Worm (Caenorhabditis elegans) whole organism, early embryonic: ENCODE measurements around the gene Y39B6A.9.

Experiments
- B0310.2 ChIP-seq: sonication (generic microtip); optimal IDR thresholded peaks from 2 replicates; lab custom pipeline; 2016; ENCODE audit warnings: mild to moderate bottlenecking, missing genetic modification characterization, missing compliant biosample characterization
- F13C5.2 ChIP-seq: sonication (generic microtip); optimal IDR thresholded peaks from 2 replicates; lab custom pipeline; 2017; ENCODE audit warnings: mild to moderate bottlenecking, missing genetic modification characterization, inconsistent platforms, missing compliant biosample characterization
- aly-1 ChIP-seq: sonication (generic microtip); optimal IDR thresholded peaks from 2 replicates; lab custom pipeline; 2016; ENCODE audit warnings: missing genetic modification characterization, missing compliant biosample characterization
- ama-1 ChIP-seq: fragments of 150-350 bp; optimal IDR thresholded peaks from 2 replicates; lab custom pipeline; 2014
- ceh-13 ChIP-seq: fragments of 200-800 bp; sonication (Bioruptor generic); optimal IDR thresholded peaks from 2 replicates; lab custom pipeline; 2018; ENCODE audit warnings: mild to moderate bottlenecking, missing genetic modification characterization, missing compliant biosample characterization
- ceh-36 ChIP-seq: sonication (generic microtip); optimal IDR thresholded peaks from 2 replicates; lab custom pipeline; 2016; ENCODE audit warnings: missing genetic modification characterization, inconsistent platforms, missing compliant biosample characterization
- ets-7 ChIP-seq: sonication (generic microtip); optimal IDR thresholded peaks from 2 replicates; lab custom pipeline; 2016; ENCODE audit warnings: missing genotype, missing genetic modification characterization, missing compliant biosample characterization
- flt-1 ChIP-seq: fragments of 200-800 bp; sonication (Bioruptor generic); IDR thresholded peaks from 2 replicates; pipeline ENCODE4 v1.3.6; 2022; ENCODE audit warnings: missing genetic modification characterization, missing compliant biosample characterization
- hmbx-1 ChIP-seq: sonication (generic microtip); optimal IDR thresholded peaks from 2 replicates; lab custom pipeline; 2016; ENCODE audit warnings: mild to moderate bottlenecking, missing genetic modification characterization, missing compliant biosample characterization
- hmg-4 ChIP-seq: fragments of 200-800 bp; sonication (Bioruptor generic); optimal IDR thresholded peaks from 2 replicates; lab custom pipeline; 2018; ENCODE audit warnings: mild to moderate bottlenecking, missing genetic modification characterization, missing compliant biosample characterization
- hnd-1 ChIP-seq: sonication (generic microtip); optimal IDR thresholded peaks from 2 replicates; lab custom pipeline; 2016; ENCODE audit warnings: missing genetic modification characterization, missing compliant biosample characterization
- pes-1 ChIP-seq: fragments of 200-800 bp; sonication (Bioruptor generic); IDR thresholded peaks from 2 replicates; pipeline ENCODE4 v1.3.6; 2022; ENCODE audit warnings: missing genetic modification reagents, missing genetic modification characterization, missing compliant biosample characterization
- scrt-1 ChIP-seq: fragments of 200-800 bp; sonication (Bioruptor generic); IDR thresholded peaks from 2 replicates; pipeline ENCODE4 v1.3.6; 2022; ENCODE audit warnings: missing genetic modification characterization, missing compliant biosample characterization
- sea-1 ChIP-seq: fragments of 200-800 bp; sonication (Bioruptor generic); conservative IDR thresholded peaks from 2 replicates; pipeline ENCODE4 v1.3.6; 2022; ENCODE audit warnings: missing genetic modification characterization, missing compliant biosample characterization
- tbx-11 ChIP-seq: fragments of 200-800 bp; sonication (Bioruptor generic); IDR thresholded peaks from 2 replicates; pipeline ENCODE4 v1.3.6; 2022; ENCODE audit warnings: missing genetic modification characterization, missing compliant biosample characterization
- tbx-37 ChIP-seq: fragments of 200-800 bp; sonication (Bioruptor generic); conservative IDR thresholded peaks from 2 replicates; pipeline ENCODE4 v1.3.6; 2022; ENCODE audit warnings: missing genetic modification reagents, missing genetic modification characterization, missing compliant biosample characterization
- tra-4 ChIP-seq: sonication (generic microtip); optimal IDR thresholded peaks from 2 replicates; lab custom pipeline; 2017; ENCODE audit warnings: missing genetic modification characterization, missing compliant biosample characterization

Y39B6A.9 gene

DNA sequence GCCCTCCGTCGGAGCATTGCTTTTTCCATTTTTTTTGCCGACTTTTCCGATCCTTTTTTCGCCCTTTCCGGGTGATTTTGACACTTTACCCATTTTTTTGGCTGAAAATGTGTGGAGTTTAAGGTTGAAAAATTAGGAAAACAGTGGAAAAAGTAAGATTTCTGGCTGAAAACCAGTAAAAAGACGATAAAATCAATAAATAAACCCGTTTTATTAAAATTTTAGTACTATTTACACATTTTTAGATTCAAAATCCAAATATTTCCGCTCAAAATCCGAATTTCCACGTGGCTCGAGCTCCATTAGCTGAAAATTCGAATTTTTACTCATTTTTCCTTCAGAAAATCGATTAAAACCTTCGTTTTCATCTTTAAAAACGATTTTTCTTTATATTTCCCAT lies 18.0 kb upstream of the Y39B6A.9 start, which contains the start of gene pro-3:
Gene pro-3, minus strand, starts transcription at position 101 of the 400 bp plus-strand sequence.
- no peak for TF ChIP-seq hmbx-1 (tag; lab: Kevin White, UChicago)
- TF ChIP-seq ceh-36 = no peak
- TF ChIP-seq F13C5.2 = no peak
- no peak for TF ChIP-seq aly-1 (tag; lab: Kevin White, UChicago)
- TF ChIP-seq ceh-13 (GFP tag; lab: Kevin White, UChicago) = no peak
- TF ChIP-seq sea-1 (GFP tag; lab: Robert Waterston, UW) = no peak
- no peak for TF ChIP-seq hmg-4 (GFP tag; lab: Kevin White, UChicago)
- no peak for TF ChIP-seq scrt-1
- no peak for TF ChIP-seq ets-7 (tag; lab: Kevin White, UChicago)
- TF ChIP-seq tra-4 (tag; lab: Kevin White, UChicago) = no peak
- TF ChIP-seq ama-1 = no peak

DNA sequence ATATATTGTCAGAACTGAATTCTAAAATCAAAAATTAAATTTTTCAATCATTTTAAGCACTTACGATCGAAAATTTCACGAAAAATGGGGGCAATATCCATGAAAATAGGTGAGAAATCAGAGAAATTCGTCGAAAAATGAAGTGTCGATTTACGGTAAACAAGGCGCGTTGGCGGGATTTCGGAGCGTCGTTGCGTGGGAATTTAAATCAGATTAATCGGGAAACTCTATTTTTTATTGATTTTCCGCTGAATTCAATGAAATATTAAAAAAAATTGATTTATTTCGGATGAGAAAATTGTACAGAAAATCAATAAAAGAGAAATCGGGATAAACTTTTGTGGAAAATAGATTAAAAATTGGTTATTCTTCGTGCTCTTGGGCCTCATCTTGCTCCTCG lies 17.0 kb upstream of the Y39B6A.9 start, which contains the start of gene Y39B6A.13:
Gene Y39B6A.13, minus strand, starts transcription at position 166 of the 400 bp plus-strand sequence.
- no peak for TF ChIP-seq aly-1 (tag; lab: Kevin White, UChicago)
- TF ChIP-seq tbx-37 = no peak

DNA sequence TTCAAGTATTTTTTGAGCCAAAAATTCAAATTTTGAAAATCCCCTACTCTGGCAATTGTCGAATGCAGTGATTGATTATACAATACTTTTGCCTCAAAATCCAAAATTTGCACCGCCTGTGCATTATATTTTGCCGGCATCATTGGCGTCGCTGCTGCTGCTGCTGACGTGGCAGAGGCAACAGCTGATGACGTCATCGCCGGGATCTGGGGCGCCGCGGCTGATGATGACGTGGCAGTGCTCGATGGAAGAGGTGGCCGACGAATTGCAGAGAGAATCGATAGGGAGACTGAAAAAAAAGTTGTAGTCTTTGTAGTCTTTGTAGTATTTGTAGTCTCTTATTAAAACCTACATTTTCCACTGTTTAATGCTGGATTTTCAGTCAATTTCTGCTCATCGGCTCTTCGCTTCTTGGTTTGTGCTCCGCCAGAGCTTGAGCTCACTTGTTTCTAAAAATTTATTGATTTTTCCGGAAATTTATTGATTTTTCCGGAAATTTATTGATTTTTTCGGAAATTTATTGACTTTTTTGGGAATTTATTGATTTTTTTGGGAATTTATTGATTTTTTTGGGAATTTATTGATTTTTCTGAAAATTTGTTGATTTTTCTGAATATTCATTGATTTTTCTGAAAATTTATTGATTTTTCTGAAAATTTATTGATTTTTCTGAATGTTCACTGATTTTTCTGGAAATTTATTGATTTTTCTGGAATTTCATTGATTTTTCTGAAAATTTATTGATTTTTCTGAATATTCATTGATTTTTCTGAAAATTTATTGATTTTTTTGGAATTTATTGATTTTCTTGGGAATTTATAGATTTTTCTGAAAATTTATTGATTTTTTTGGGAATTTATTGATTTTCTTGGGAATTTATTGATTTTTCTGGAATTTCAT lies 15.3 kb upstream of the Y39B6A.9 start:
- no peak for TF ChIP-seq ets-7 (tag; lab: Kevin White, UChicago)
- no peak for TF ChIP-seq ceh-13 (GFP tag; lab: Kevin White, UChicago)

DNA sequence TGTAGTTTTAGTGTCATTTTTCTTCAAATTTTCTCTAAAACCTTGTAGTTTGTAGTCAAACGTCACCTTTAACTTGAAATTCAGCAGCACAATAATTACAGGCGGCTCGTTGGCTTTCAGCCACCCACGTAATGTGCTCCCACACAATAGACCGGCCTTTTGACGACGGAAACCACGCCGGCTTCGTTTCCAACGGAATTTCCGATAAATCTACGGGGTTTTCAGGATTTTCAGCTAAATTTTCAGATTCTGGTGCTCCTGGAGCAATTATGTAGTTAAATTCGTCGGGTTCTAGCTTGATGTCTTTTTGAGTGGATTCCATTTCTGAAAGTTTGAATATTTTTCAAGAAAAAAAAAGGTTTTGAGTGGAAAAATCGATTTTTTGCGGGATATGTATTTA lies 11.7 kb upstream of the Y39B6A.9 start, which contains the start of gene bed-1:
Gene bed-1, minus strand, starts transcription at position 337 of the 400 bp plus-strand sequence.
- no peak for TF ChIP-seq F13C5.2
- no peak for TF ChIP-seq hmbx-1 (tag; lab: Kevin White, UChicago)
- TF ChIP-seq tra-4 (tag; lab: Kevin White, UChicago) = no peak
- no peak for TF ChIP-seq B0310.2 (tag; lab: Kevin White, UChicago)
- no peak for TF ChIP-seq scrt-1
- no peak for TF ChIP-seq hmg-4 (GFP tag; lab: Kevin White, UChicago)
- TF ChIP-seq ceh-36 = no peak
- TF ChIP-seq tbx-37 = no peak
- no peak for TF ChIP-seq hnd-1 (tag; lab: Kevin White, UChicago)
- TF ChIP-seq flt-1 = no peak
- no peak for TF ChIP-seq aly-1 (tag; lab: Kevin White, UChicago)
- TF ChIP-seq tbx-11 = no peak
- TF ChIP-seq ets-7 (tag; lab: Kevin White, UChicago) = no peak
- TF ChIP-seq pes-1 (GFP tag; lab: Robert Waterston, UW) = no peak
- TF ChIP-seq ceh-13 (GFP tag; lab: Kevin White, UChicago) = no peak
- TF ChIP-seq ama-1 = no peak

DNA sequence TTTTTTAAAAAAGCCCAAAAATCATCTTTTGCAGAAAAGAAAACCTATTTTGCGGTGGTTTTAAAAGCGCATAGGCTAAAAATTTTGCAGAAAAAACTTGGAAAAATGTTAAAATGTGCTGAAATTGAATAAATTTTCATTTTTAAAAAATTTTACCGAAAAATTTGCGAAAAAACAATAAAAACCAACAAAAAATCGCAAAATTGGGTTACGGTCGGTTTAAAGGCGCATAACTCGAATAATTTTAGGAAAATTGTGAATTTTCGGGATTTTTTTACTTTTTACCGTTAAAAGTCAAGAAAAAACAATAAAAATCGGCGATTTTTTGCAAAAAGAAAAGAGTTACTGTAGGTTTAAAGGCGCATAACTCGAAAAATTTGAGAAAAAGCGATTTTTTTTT lies 11.1 kb upstream of the Y39B6A.9 start:
- TF ChIP-seq F13C5.2 = no peak
- no peak for TF ChIP-seq flt-1
- TF ChIP-seq sea-1 (GFP tag; lab: Robert Waterston, UW) = no peak
- TF ChIP-seq ama-1 = no peak
- no peak for TF ChIP-seq ceh-36

DNA sequence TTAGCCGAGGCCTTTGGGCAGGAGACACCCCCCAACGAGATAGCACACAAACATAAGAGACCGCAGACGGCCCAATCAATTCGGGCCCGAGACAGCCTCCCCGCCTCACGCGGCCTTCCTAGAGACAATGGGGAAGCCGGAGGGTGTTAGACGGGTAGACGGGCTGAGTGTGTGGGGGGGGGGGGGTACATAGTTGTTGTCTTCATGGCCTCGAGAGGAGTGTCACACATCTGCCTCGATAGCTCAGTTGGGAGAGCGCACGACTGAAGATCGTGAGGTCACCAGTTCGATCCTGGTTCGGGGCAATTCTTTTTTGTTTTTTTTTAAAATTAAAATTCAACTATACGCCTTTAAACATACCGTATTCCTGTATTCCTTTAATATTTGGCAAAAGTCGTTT lies 10.5 kb upstream of the Y39B6A.9 start:
- peak; percentile 72 for TF ChIP-seq ceh-13 (GFP tag; lab: Kevin White, UChicago)
- TF ChIP-seq pes-1 (GFP tag; lab: Robert Waterston, UW) = peak; percentile 92
- peak; percentile 92 for TF ChIP-seq sea-1 (GFP tag; lab: Robert Waterston, UW)
- TF ChIP-seq hmbx-1 (tag; lab: Kevin White, UChicago) = peak; percentile 57
- TF ChIP-seq scrt-1 = peak; percentile 89
- TF ChIP-seq tbx-37 = peak; percentile 90
- peak; percentile 85 for TF ChIP-seq hmg-4 (GFP tag; lab: Kevin White, UChicago)
- peak; percentile 47 for TF ChIP-seq tra-4 (tag; lab: Kevin White, UChicago)
- TF ChIP-seq aly-1 (tag; lab: Kevin White, UChicago) = peak; percentile 36
- TF ChIP-seq ama-1 = no peak
- peak; percentile 79 for TF ChIP-seq F13C5.2
- TF ChIP-seq hnd-1 (tag; lab: Kevin White, UChicago) = peak; percentile 57
- peak; percentile 85 for TF ChIP-seq B0310.2 (tag; lab: Kevin White, UChicago)
- peak; percentile 81 for TF ChIP-seq ceh-36
- TF ChIP-seq tbx-11 = peak; percentile 84
- TF ChIP-seq ets-7 (tag; lab: Kevin White, UChicago) = no peak
- TF ChIP-seq flt-1 = peak; percentile 92

DNA sequence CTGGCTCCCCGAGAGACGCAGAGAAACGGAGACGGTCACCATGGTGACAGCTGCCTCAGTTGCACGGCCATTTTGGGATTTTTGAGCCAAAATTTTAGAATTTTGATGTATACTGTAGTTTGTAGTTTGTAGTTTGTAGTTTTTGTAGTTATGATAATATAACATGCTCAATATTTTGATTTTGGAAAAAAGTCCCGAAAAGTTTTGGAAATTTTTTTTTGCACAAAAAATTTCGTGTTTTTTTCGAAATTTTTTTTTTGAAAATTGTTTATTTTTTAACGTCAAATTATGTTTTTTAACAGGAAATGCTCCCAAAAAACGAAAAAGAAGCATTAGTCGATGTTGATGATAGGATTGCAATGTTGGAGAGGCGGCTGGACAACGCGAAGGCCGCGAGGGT lies 9.1 kb upstream of the Y39B6A.9 start, which contains the start of gene dyf-17:
Gene dyf-17, plus strand, starts transcription at position 301 of the 400 bp plus-strand sequence.
- TF ChIP-seq ceh-36 = no peak
- no peak for TF ChIP-seq tbx-37
- TF ChIP-seq sea-1 (GFP tag; lab: Robert Waterston, UW) = no peak
- no peak for TF ChIP-seq ets-7 (tag; lab: Kevin White, UChicago)
- TF ChIP-seq scrt-1 = no peak
- TF ChIP-seq ceh-13 (GFP tag; lab: Kevin White, UChicago) = no peak
- TF ChIP-seq F13C5.2 = no peak
- no peak for TF ChIP-seq flt-1
- TF ChIP-seq hmbx-1 (tag; lab: Kevin White, UChicago) = no peak
- TF ChIP-seq tra-4 (tag; lab: Kevin White, UChicago) = no peak
- TF ChIP-seq tbx-11 = no peak
- TF ChIP-seq B0310.2 (tag; lab: Kevin White, UChicago) = no peak
- TF ChIP-seq aly-1 (tag; lab: Kevin White, UChicago) = no peak
- no peak for TF ChIP-seq hnd-1 (tag; lab: Kevin White, UChicago)
- TF ChIP-seq ama-1 = no peak
- no peak for TF ChIP-seq hmg-4 (GFP tag; lab: Kevin White, UChicago)
- no peak for TF ChIP-seq pes-1 (GFP tag; lab: Robert Waterston, UW)
